Worm (Caenorhabditis elegans) whole organism, mixed stage, embryonic: Measurements from ENCODE around the gene try-8.

Experiments used
- M03D4.4 ChIP-seq: sonication (generic microtip); optimal IDR thresholded peaks from 2 replicates; lab custom pipeline; 2017; ENCODE audit warnings: mild to moderate bottlenecking, missing genetic modification characterization, missing compliant biosample characterization
- bed-3 ChIP-seq: fragments of 200-800 bp; sonication (Bioruptor generic); optimal IDR thresholded peaks from 3 replicates; lab custom pipeline; 2018; ENCODE audit warnings: mild to moderate bottlenecking, missing genetic modification characterization, moderate library complexity, missing compliant biosample characterization
- blmp-1 ChIP-seq: fragments of 150-350 bp; optimal IDR thresholded peaks from 2 replicates; lab custom pipeline; 2014; ENCODE audit warnings: missing biosample characterization, missing genetic modification characterization
- ceh-39 ChIP-seq: fragments of 150-350 bp; optimal IDR thresholded peaks from 2 replicates; lab custom pipeline; 2014; ENCODE audit warnings: missing biosample characterization, missing genetic modification characterization
- ceh-43 ChIP-seq: fragments of 200-800 bp; sonication (Bioruptor generic); optimal IDR thresholded peaks from 2 replicates; lab custom pipeline; 2018; ENCODE audit warnings: mild to moderate bottlenecking, missing genetic modification characterization, moderate library complexity, missing compliant biosample characterization
- ceh-83 ChIP-seq: fragments of 200-800 bp; sonication (Bioruptor generic); optimal IDR thresholded peaks from 2 replicates; lab custom pipeline; 2018; ENCODE audit warnings: mild to moderate bottlenecking, missing genetic modification characterization, missing compliant biosample characterization
- ces-1 ChIP-seq: fragments of 150-350 bp; optimal IDR thresholded peaks from 2 replicates; lab custom pipeline; 2014; ENCODE audit warnings: missing biosample characterization, missing genetic modification reagents, missing genetic modification characterization
- cnd-1 ChIP-seq: fragments of 200-800 bp; sonication (Bioruptor generic); optimal IDR thresholded peaks from 2 replicates; lab custom pipeline; 2018; ENCODE audit warnings: mild to moderate bottlenecking, missing genetic modification characterization, missing compliant biosample characterization
- drap-1 ChIP-seq: fragments of 200-800 bp; sonication (Bioruptor generic); optimal IDR thresholded peaks from 3 replicates; lab custom pipeline; 2018; ENCODE audit warnings: mild to moderate bottlenecking, missing genetic modification characterization, missing compliant biosample characterization
- elt-1 ChIP-seq: sonication (generic microtip); optimal IDR thresholded peaks from 2 replicates; lab custom pipeline; 2017; ENCODE audit warnings: missing genetic modification characterization, mild to moderate bottlenecking, missing compliant biosample characterization, antibody characterized with exemption, moderate library complexity, borderline replicate concordance; ENCODE audit not compliant: insufficient read depth
- elt-3 ChIP-seq: fragments of 150-350 bp; optimal IDR thresholded peaks from 2 replicates; lab custom pipeline; 2014; ENCODE audit warnings: missing biosample characterization, missing genetic modification characterization
- ham-2 ChIP-seq: fragments of 200-800 bp; sonication (Bioruptor generic); optimal IDR thresholded peaks from 2 replicates; lab custom pipeline; 2018; ENCODE audit warnings: mild to moderate bottlenecking, missing genetic modification characterization, missing compliant biosample characterization
- lin-13 ChIP-seq: fragments of 150-350 bp; optimal IDR thresholded peaks from 2 replicates; lab custom pipeline; 2014; ENCODE audit warnings: missing biosample characterization, missing genetic modification characterization
- lin-32 ChIP-seq: fragments of 200-800 bp; sonication (Bioruptor generic); optimal IDR thresholded peaks from 2 replicates; lab custom pipeline; 2018; ENCODE audit warnings: mild to moderate bottlenecking, missing genetic modification characterization, missing compliant biosample characterization
- lsy-2 ChIP-seq: fragments of 150-350 bp; optimal IDR thresholded peaks from 2 replicates; lab custom pipeline; 2014; ENCODE audit warnings: missing biosample characterization, missing genetic modification characterization
- mab-5 ChIP-seq: fragments of 150-350 bp; optimal IDR thresholded peaks from 2 replicates; lab custom pipeline; 2014; ENCODE audit warnings: missing biosample characterization, missing genetic modification characterization
- mep-1 ChIP-seq: fragments of 150-350 bp; optimal IDR thresholded peaks from 2 replicates; lab custom pipeline; 2017; ENCODE audit warnings: missing biosample characterization, missing genetic modification reagents, missing genetic modification characterization, inconsistent platforms
- mls-2 ChIP-seq: sonication (generic microtip); optimal IDR thresholded peaks from 2 replicates; lab custom pipeline; 2016; ENCODE audit warnings: mild to moderate bottlenecking, missing genetic modification characterization, moderate library complexity, missing compliant biosample characterization
- nhr-12 ChIP-seq: fragments of 150-350 bp; optimal IDR thresholded peaks from 2 replicates; lab custom pipeline; 2014; ENCODE audit warnings: missing biosample characterization, missing genetic modification characterization
- nhr-2 ChIP-seq: fragments of 150-350 bp; optimal IDR thresholded peaks from 2 replicates; lab custom pipeline; 2014; ENCODE audit warnings: missing biosample characterization, missing genetic modification characterization
- nhr-237 ChIP-seq: fragments of 150-350 bp; optimal IDR thresholded peaks from 2 replicates; lab custom pipeline; 2014; ENCODE audit warnings: missing biosample characterization, missing genetic modification characterization
- nhr-28 ChIP-seq: fragments of 150-350 bp; optimal IDR thresholded peaks from 2 replicates; lab custom pipeline; 2014; ENCODE audit warnings: missing biosample characterization, missing genetic modification characterization
- nhr-76 ChIP-seq: sonication (generic microtip); optimal IDR thresholded peaks from 2 replicates; lab custom pipeline; 2017; ENCODE audit warnings: missing biosample characterization, missing genetic modification characterization
- pha-4 ChIP-seq: fragments of 150-350 bp; optimal IDR thresholded peaks from 2 replicates; lab custom pipeline; 2018; ENCODE audit warnings: missing biosample characterization, missing genetic modification reagents, missing genetic modification characterization
- sem-2 ChIP-seq: fragments of 200-800 bp; sonication (Bioruptor generic); optimal IDR thresholded peaks from 2 replicates; lab custom pipeline; 2018; ENCODE audit warnings: mild to moderate bottlenecking, missing genetic modification characterization, missing compliant biosample characterization
- sptf-1 ChIP-seq: sonication (generic microtip); optimal IDR thresholded peaks from 2 replicates; lab custom pipeline; 2017; ENCODE audit warnings: mild to moderate bottlenecking, missing genetic modification characterization, moderate library complexity, missing compliant biosample characterization
- tbx-8 ChIP-seq: fragments of 200-800 bp; sonication (Bioruptor generic); optimal IDR thresholded peaks from 2 replicates; lab custom pipeline; 2018; ENCODE audit warnings: mild to moderate bottlenecking, missing genetic modification characterization, moderate library complexity, missing compliant biosample characterization
- unc-120 ChIP-seq: sonication (generic microtip); optimal IDR thresholded peaks from 2 replicates; lab custom pipeline; 2017; ENCODE audit warnings: missing genetic modification characterization, missing compliant biosample characterization; ENCODE audit not compliant: poor library complexity, severe bottlenecking
- unc-39 ChIP-seq: fragments of 150-350 bp; optimal IDR thresholded peaks from 2 replicates; lab custom pipeline; 2014; ENCODE audit warnings: missing biosample characterization, missing genetic modification characterization
- unc-62 ChIP-seq: fragments of 150-350 bp; optimal IDR thresholded peaks from 2 replicates; lab custom pipeline; 2014; ENCODE audit warnings: missing biosample characterization, missing genetic modification reagents, missing genetic modification characterization
- zip-8 ChIP-seq: fragments of 150-350 bp; optimal IDR thresholded peaks from 2 replicates; lab custom pipeline; 2014; ENCODE audit warnings: missing biosample characterization, missing genetic modification characterization
- ztf-11 ChIP-seq: fragments of 150-350 bp; optimal IDR thresholded peaks from 2 replicates; lab custom pipeline; 2014; ENCODE audit warnings: missing biosample characterization, missing genetic modification characterization

The try-8 gene

ce11 chrV:7432441-7433146 is 21.5 kb downstream of the try-8 start:
- no peak for TF ChIP-seq elt-3 (tag; lab: Kevin White, UChicago)
- TF ChIP-seq bed-3 (GFP tag; lab: Kevin White, UChicago), result no peak
- TF ChIP-seq ceh-39 (tag; lab: Kevin White, UChicago), result no peak
- no peak for TF ChIP-seq ces-1 (GFP tag; lab: Kevin White, UChicago)
- no peak for TF ChIP-seq mab-5 (tag; lab: Kevin White, UChicago)
- no peak for TF ChIP-seq ham-2 (GFP tag; lab: Kevin White, UChicago)
- no peak for TF ChIP-seq mep-1
- no peak for TF ChIP-seq elt-1
- TF ChIP-seq ceh-43, result no peak
- TF ChIP-seq M03D4.4 (tag; lab: Kevin White, UChicago), result no peak
- TF ChIP-seq ztf-11, result no peak
- TF ChIP-seq blmp-1, result no peak
- TF ChIP-seq cnd-1, result no peak
- TF ChIP-seq pha-4 (tag; lab: Kevin White, UChicago), result no peak
- TF ChIP-seq nhr-76 (tag; lab: Kevin White, UChicago), result no peak
- TF ChIP-seq mls-2 (tag; lab: Kevin White, UChicago), result no peak
- no peak for TF ChIP-seq nhr-2
- TF ChIP-seq lsy-2 (tag; lab: Kevin White, UChicago), result no peak
- no peak for TF ChIP-seq nhr-28 (tag; lab: Kevin White, UChicago)
- TF ChIP-seq unc-62 (GFP tag; lab: Kevin White, UChicago), result no peak

ce11 chrV:7431016-7431415 is 23.1 kb downstream of the try-8 start, which contains the start of gene srw-71:
TSS of gene srw-71 (minus strand) at chrV:7431116.
- TF ChIP-seq lsy-2 (tag; lab: Kevin White, UChicago) (no peak), ceh-43 (no peak), elt-3 (tag; lab: Kevin White, UChicago) (no peak)

ce11 chrV:7428880-7429279 is 25.3 kb downstream of the try-8 start, which contains the start of gene srw-69:
TSS of gene srw-69 (minus strand) at chrV:7428980.
- TF ChIP-seq pha-4 (tag; lab: Kevin White, UChicago), result no peak
- no peak for TF ChIP-seq lsy-2 (tag; lab: Kevin White, UChicago)
- no peak for TF ChIP-seq ceh-43
- TF ChIP-seq drap-1 (GFP tag; lab: Kevin White, UChicago), result no peak
- no peak for TF ChIP-seq bed-3 (GFP tag; lab: Kevin White, UChicago)
- TF ChIP-seq cnd-1, result no peak
- TF ChIP-seq ceh-83 (GFP tag; lab: Kevin White, UChicago), result no peak
- TF ChIP-seq lin-32 (GFP tag; lab: Kevin White, UChicago), result no peak
- TF ChIP-seq lin-13 (tag; lab: Kevin White, UChicago), result no peak
- no peak for TF ChIP-seq mab-5 (tag; lab: Kevin White, UChicago)
- TF ChIP-seq ces-1 (GFP tag; lab: Kevin White, UChicago), result no peak
- no peak for TF ChIP-seq sem-2
- TF ChIP-seq mep-1, result no peak
- TF ChIP-seq nhr-76 (tag; lab: Kevin White, UChicago), result no peak
- no peak for TF ChIP-seq tbx-8 (GFP tag; lab: Kevin White, UChicago)
- TF ChIP-seq sptf-1 (tag; lab: Kevin White, UChicago), result no peak
- no peak for TF ChIP-seq nhr-12 (tag; lab: Kevin White, UChicago)
- TF ChIP-seq nhr-237 (tag; lab: Kevin White, UChicago), result no peak

ce11 chrV:7426594-7426993 is 27.5 kb downstream of the try-8 start, which contains the start of gene srw-68:
TSS of gene srw-68 (minus strand) at chrV:7426694.
- TF ChIP-seq unc-39 (tag; lab: Kevin White, UChicago) (no peak), elt-1 (no peak), nhr-28 (tag; lab: Kevin White, UChicago) (no peak)

- TF ChIP-seq unc-120 (no peak), mls-2 (tag; lab: Kevin White, UChicago) (no peak), zip-8 (tag; lab: Kevin White, UChicago) (no peak), blmp-1 (no peak), nhr-237 (tag; lab: Kevin White, UChicago) (no peak), unc-39 (tag; lab: Kevin White, UChicago) (no peak), nhr-12 (tag; lab: Kevin White, UChicago) (no peak), mab-5 (tag; lab: Kevin White, UChicago) (no peak)
- TF ChIP-seq, all 35 proteins: peak for 0
These were observed 29.8 kb downstream of the try-8 start, which contains the start of gene F18E3.10 for ce11 chrV:7424336-7424735. TSS of gene F18E3.10 (minus strand) at chrV:7424436.
